Worm (Caenorhabditis elegans) whole organism, young adult: ENCODE data around the gene Y38F1A.2.

Source experiments
- B0019.2 ChIP-seq: fragments of 200-800 bp; sonication (Bioruptor generic); conservative IDR thresholded peaks from 2 replicates; pipeline ENCODE4 v1.3.6; 2022; ENCODE audit warnings: missing genetic modification reagents, missing genetic modification characterization, missing compliant biosample characterization
- B0261.1 ChIP-seq: sonication (generic microtip); optimal IDR thresholded peaks from 2 replicates; lab custom pipeline; 2016; ENCODE audit warnings: mild to moderate bottlenecking, missing genetic modification characterization, moderate library complexity, missing compliant biosample characterization
- C06A6.2 ChIP-seq: fragments of 200-800 bp; sonication (Bioruptor generic); conservative IDR thresholded peaks from 2 replicates; pipeline ENCODE4 v1.3.6; 2022; ENCODE audit warnings: missing genetic modification characterization, missing compliant biosample characterization
- K11D2.4 ChIP-seq: fragments of 200-800 bp; sonication (Bioruptor generic); IDR thresholded peaks from 2 replicates; pipeline ENCODE4 v1.3.6; 2022; ENCODE audit warnings: missing genetic modification reagents, missing genetic modification characterization, missing compliant biosample characterization
- T26A5.8 ChIP-seq: sonication (generic microtip); optimal IDR thresholded peaks from 2 replicates; lab custom pipeline; 2016; ENCODE audit warnings: missing genetic modification characterization, missing compliant biosample characterization
- Y53G8AR.9 ChIP-seq: fragments of 200-800 bp; sonication (Bioruptor generic); conservative IDR thresholded peaks from 2 replicates; pipeline ENCODE4 v1.3.6; 2022; ENCODE audit warnings: missing genetic modification reagents, missing genetic modification characterization, missing compliant biosample characterization
- Y79H2A.3 ChIP-seq: fragments of 200-800 bp; sonication (Bioruptor generic); conservative IDR thresholded peaks from 2 replicates; pipeline ENCODE4 v1.3.6; 2022; ENCODE audit warnings: missing genetic modification reagents, missing genetic modification characterization, missing compliant biosample characterization
- aptf-2 ChIP-seq: fragments of 200-800 bp; sonication (Bioruptor generic); conservative IDR thresholded peaks from 2 replicates; pipeline ENCODE4 v1.3.6; 2022; ENCODE audit warnings: missing genetic modification reagents, missing genetic modification characterization, missing compliant biosample characterization
- aptf-3 ChIP-seq: fragments of 200-800 bp; sonication (Bioruptor generic); IDR thresholded peaks from 2 replicates; pipeline ENCODE4 v1.3.6; 2022; ENCODE audit warnings: missing genetic modification characterization, missing compliant biosample characterization
- attf-3 ChIP-seq: fragments of 200-800 bp; sonication (Bioruptor generic); conservative IDR thresholded peaks from 2 replicates; pipeline ENCODE4 v1.3.6; 2022; ENCODE audit warnings: missing genetic modification reagents, missing genetic modification characterization, missing compliant biosample characterization
- attf-5 ChIP-seq: fragments of 200-800 bp; sonication (Bioruptor generic); optimal IDR thresholded peaks from 2 replicates; lab custom pipeline; 2018; ENCODE audit warnings: mild to moderate bottlenecking, missing genetic modification characterization, missing compliant biosample characterization
- ccch-3 ChIP-seq: fragments of 200-800 bp; sonication (Bioruptor generic); optimal IDR thresholded peaks from 2 replicates; lab custom pipeline; 2018; ENCODE audit warnings: mild to moderate bottlenecking, missing genetic modification characterization, missing compliant biosample characterization
- cebp-1 ChIP-seq, 2 experiments: fragments of 200-800 bp in 1 of 2; sonication (Bioruptor generic) in 1 of 2; sonication (generic microtip) in 1 of 2; IDR thresholded peaks in 1 of 2; optimal IDR thresholded peaks in 1 of 2; 2 replicates each; pipeline versions ENCODE4 v1.3.6 to Lab custom; 2017 to 2022; ENCODE audit warnings: missing compliant biosample characterization in 2 of 2, missing genetic modification characterization in 2 of 2, mild to moderate bottlenecking in 1 of 2, missing genetic modification reagents in 1 of 2, moderate library complexity in 1 of 2
- cebp-2 ChIP-seq: fragments of 200-800 bp; sonication (Bioruptor generic); IDR thresholded peaks from 2 replicates; pipeline ENCODE4 v1.3.6; 2022; ENCODE audit warnings: missing genetic modification characterization, missing compliant biosample characterization
- ceh-100 ChIP-seq: fragments of 200-800 bp; sonication (Bioruptor generic); IDR thresholded peaks from 2 replicates; pipeline ENCODE4 v1.3.6; 2022; ENCODE audit warnings: missing genetic modification reagents, missing genetic modification characterization, missing compliant biosample characterization
- ceh-27 ChIP-seq: fragments of 200-800 bp; sonication (Bioruptor generic); optimal IDR thresholded peaks from 2 replicates; lab custom pipeline; 2018; ENCODE audit warnings: mild to moderate bottlenecking, missing genetic modification characterization, moderate library complexity, missing compliant biosample characterization
- ceh-91 ChIP-seq: fragments of 200-800 bp; sonication (Bioruptor generic); IDR thresholded peaks from 2 replicates; pipeline ENCODE4 v1.3.6; 2022; ENCODE audit warnings: missing genetic modification reagents, missing genetic modification characterization, missing compliant biosample characterization
- dox-1 ChIP-seq: fragments of 200-800 bp; sonication (Bioruptor generic); IDR thresholded peaks from 2 replicates; pipeline ENCODE4 v1.3.6; 2022; ENCODE audit warnings: missing genetic modification reagents, missing genetic modification characterization, missing compliant biosample characterization
- dpff-1 ChIP-seq: sonication (generic microtip); optimal IDR thresholded peaks from 2 replicates; lab custom pipeline; 2017; ENCODE audit warnings: mild to moderate bottlenecking, missing genetic modification characterization, missing compliant biosample characterization
- efl-1 ChIP-seq: fragments of 150-350 bp; optimal IDR thresholded peaks from 2 replicates; lab custom pipeline; 2014; ENCODE audit warnings: missing biosample characterization, missing genetic modification reagents, missing genetic modification characterization
- egl-18 ChIP-seq: fragments of 200-800 bp; sonication (Bioruptor generic); IDR thresholded peaks from 2 replicates; pipeline ENCODE4 v1.3.6; 2022; ENCODE audit warnings: missing genetic modification reagents, missing genetic modification characterization, missing compliant biosample characterization
- egrh-3 ChIP-seq: fragments of 200-800 bp; sonication (Bioruptor generic); IDR thresholded peaks from 2 replicates; pipeline ENCODE4 v1.3.6; 2022; ENCODE audit warnings: missing genetic modification reagents, missing genetic modification characterization, missing compliant biosample characterization
- fkh-3 ChIP-seq: sonication (generic microtip); optimal IDR thresholded peaks from 2 replicates; lab custom pipeline; 2016; ENCODE audit warnings: mild to moderate bottlenecking, missing genetic modification characterization, missing compliant biosample characterization
- him-1 ChIP-seq: sonication (generic microtip); optimal IDR thresholded peaks from 2 replicates; lab custom pipeline; 2016; ENCODE audit warnings: missing genotype, missing genetic modification reagents, missing genetic modification characterization, missing compliant biosample characterization
- hmg-1.2 ChIP-seq: fragments of 200-800 bp; sonication (Bioruptor generic); IDR thresholded peaks from 2 replicates; pipeline ENCODE4 v1.3.6; 2022; ENCODE audit warnings: missing genetic modification reagents, missing genetic modification characterization, missing compliant biosample characterization
- hsf-1 ChIP-seq: fragments of 200-800 bp; sonication (Bioruptor generic); IDR thresholded peaks from 2 replicates; pipeline ENCODE4 v1.3.6; 2022; ENCODE audit warnings: missing genetic modification reagents, missing genetic modification characterization, missing compliant biosample characterization
- let-607 ChIP-seq, 2 experiments: fragments of 200-800 bp in 1 of 2; sonication (Bioruptor generic) in 1 of 2; sonication (generic microtip) in 1 of 2; optimal IDR thresholded peaks; 2 replicates each; lab custom pipeline; 2016 to 2018; ENCODE audit warnings: mild to moderate bottlenecking in 2 of 2, missing compliant biosample characterization in 2 of 2, missing genetic modification characterization in 2 of 2, moderate library complexity in 2 of 2, missing genotype in 1 of 2
- lin-40 ChIP-seq: sonication (generic microtip); optimal IDR thresholded peaks from 2 replicates; lab custom pipeline; 2016; ENCODE audit warnings: missing genetic modification characterization, mild to moderate bottlenecking, missing compliant biosample characterization, missing genotype, missing genetic modification reagents
- lsy-27 ChIP-seq: sonication (generic microtip); optimal IDR thresholded peaks from 2 replicates; lab custom pipeline; 2017; ENCODE audit warnings: missing genetic modification characterization, mild to moderate bottlenecking, missing compliant biosample characterization, antibody characterized with exemption, missing genotype, borderline replicate concordance; ENCODE audit not compliant: insufficient read depth
- madf-10 ChIP-seq: sonication (generic microtip); optimal IDR thresholded peaks from 2 replicates; lab custom pipeline; 2016; ENCODE audit warnings: mild to moderate bottlenecking, missing genetic modification characterization, missing compliant biosample characterization
- madf-3 ChIP-seq: fragments of 200-800 bp; sonication (Bioruptor generic); IDR thresholded peaks from 2 replicates; pipeline ENCODE4 v1.3.6; 2022; ENCODE audit warnings: missing genetic modification reagents, missing genetic modification characterization, missing compliant biosample characterization
- madf-6 ChIP-seq: fragments of 200-800 bp; sonication (Bioruptor generic); IDR thresholded peaks from 2 replicates; pipeline ENCODE4 v1.3.6; 2022; ENCODE audit warnings: missing genetic modification reagents, missing genetic modification characterization, missing compliant biosample characterization
- mcd-1 ChIP-seq: fragments of 200-800 bp; sonication (Bioruptor generic); IDR thresholded peaks from 2 replicates; pipeline ENCODE4 v1.3.6; 2022; ENCODE audit warnings: missing genetic modification reagents, missing genetic modification characterization, missing compliant biosample characterization
- mxl-1 ChIP-seq: sonication (generic microtip); optimal IDR thresholded peaks from 2 replicates; lab custom pipeline; 2016; ENCODE audit warnings: missing genetic modification characterization, missing compliant biosample characterization
- nfyb-1 ChIP-seq: fragments of 200-800 bp; sonication (Bioruptor generic); IDR thresholded peaks from 2 replicates; pipeline ENCODE4 v1.3.6; 2022; ENCODE audit warnings: missing genetic modification reagents, missing genetic modification characterization, missing compliant biosample characterization
- nhr-179 ChIP-seq: sonication (generic microtip); optimal IDR thresholded peaks from 2 replicates; lab custom pipeline; 2016; ENCODE audit warnings: mild to moderate bottlenecking, missing genetic modification characterization, missing compliant biosample characterization
- nhr-80 ChIP-seq: sonication (generic microtip); optimal IDR thresholded peaks from 2 replicates; lab custom pipeline; 2016; ENCODE audit warnings: missing genetic modification characterization, missing compliant biosample characterization
- pha-4 ChIP-seq: fragments of 150-350 bp; sonication (generic microtip); optimal IDR thresholded peaks from 2 replicates; lab custom pipeline; 2014; ENCODE audit warnings: missing biosample characterization, missing genetic modification reagents, missing genetic modification characterization
- repo-1 ChIP-seq: sonication (generic microtip); optimal IDR thresholded peaks from 2 replicates; lab custom pipeline; 2017; ENCODE audit warnings: mild to moderate bottlenecking, missing genetic modification characterization, missing compliant biosample characterization
- sea-2 ChIP-seq: fragments of 200-800 bp; sonication (Bioruptor generic); IDR thresholded peaks from 2 replicates; pipeline ENCODE4 v1.3.6; 2022; ENCODE audit warnings: missing genetic modification characterization, missing compliant biosample characterization
- snpc-1.1 ChIP-seq: sonication (generic microtip); optimal IDR thresholded peaks from 2 replicates; lab custom pipeline; 2017; ENCODE audit warnings: missing genetic modification characterization, mild to moderate bottlenecking, missing compliant biosample characterization, antibody characterized with exemption, moderate library complexity, missing genotype, missing genetic modification reagents; ENCODE audit not compliant: insufficient read depth
- snpc-1.3 ChIP-seq: sonication (generic microtip); optimal IDR thresholded peaks from 2 replicates; lab custom pipeline; 2017; ENCODE audit warnings: missing genetic modification characterization, mild to moderate bottlenecking, missing compliant biosample characterization, antibody characterized with exemption, moderate library complexity, missing genotype, missing genetic modification reagents; ENCODE audit not compliant: insufficient read depth
- sptf-2 ChIP-seq: fragments of 200-800 bp; sonication (Bioruptor generic); optimal IDR thresholded peaks from 2 replicates; lab custom pipeline; 2018; ENCODE audit warnings: mild to moderate bottlenecking, missing genetic modification characterization, missing compliant biosample characterization
- tbx-9 ChIP-seq: sonication (generic microtip); optimal IDR thresholded peaks from 2 replicates; lab custom pipeline; 2016; ENCODE audit warnings: borderline replicate concordance, missing genetic modification characterization, inconsistent platforms, missing compliant biosample characterization
- unc-130 ChIP-seq: sonication (generic microtip); optimal IDR thresholded peaks from 2 replicates; lab custom pipeline; 2016; ENCODE audit warnings: missing genetic modification reagents, missing genetic modification characterization, missing compliant biosample characterization
- xnd-1 ChIP-seq: sonication (generic microtip); optimal IDR thresholded peaks from 2 replicates; lab custom pipeline; 2016; ENCODE audit warnings: missing genotype, missing genetic modification reagents, missing genetic modification characterization, missing compliant biosample characterization
- ztf-18 ChIP-seq: sonication (generic microtip); optimal IDR thresholded peaks from 2 replicates; lab custom pipeline; 2016; ENCODE audit warnings: missing genotype, mild to moderate bottlenecking, missing genetic modification characterization, missing compliant biosample characterization
- ztf-26 ChIP-seq: sonication (generic microtip); optimal IDR thresholded peaks from 2 replicates; lab custom pipeline; 2017; ENCODE audit warnings: missing genetic modification characterization, missing compliant biosample characterization
- ztf-3 ChIP-seq: fragments of 200-800 bp; sonication (Bioruptor generic); optimal IDR thresholded peaks from 2 replicates; lab custom pipeline; 2018; ENCODE audit warnings: mild to moderate bottlenecking, missing genetic modification characterization, missing compliant biosample characterization

The Y38F1A.2 gene

DNA sequence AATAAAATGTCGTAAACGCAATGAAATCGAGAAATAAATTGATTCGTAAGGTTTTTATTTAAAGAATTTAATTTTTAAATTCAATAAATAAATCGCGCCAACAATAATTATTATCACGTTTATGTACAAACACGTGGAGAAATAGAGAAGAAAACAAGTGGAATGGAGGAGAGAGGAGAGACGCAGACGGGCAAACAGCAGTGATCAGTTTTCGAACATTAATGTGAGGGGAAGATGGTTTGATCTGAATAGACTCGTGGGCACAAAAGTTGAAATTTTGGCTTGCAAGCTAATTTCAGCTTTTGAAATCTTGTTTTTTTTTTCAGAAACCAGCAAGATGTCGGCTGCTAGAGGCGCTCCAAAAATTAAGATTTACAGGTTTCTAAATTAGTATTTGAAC lies 41.5 kb downstream of the Y38F1A.2 start, which contains the start of gene hphd-1 (continued):
- TF ChIP-seq nhr-179 (tag; lab: Kevin White, UChicago) (no peak), cebp-2 (GFP tag; lab: Robert Waterston, UW) (no peak), K11D2.4 (GFP tag; lab: Robert Waterston, UW) (no peak), B0261.1 (no peak), repo-1 (tag; lab: Kevin White, UChicago) (no peak), B0019.2 (GFP tag; lab: Robert Waterston, UW) (no peak), efl-1 (GFP tag; lab: Kevin White, UChicago) (no peak), let-607 (tag; optimal IDR thresholded peaks at IDR 0.05; lab: Kevin White, UChicago) (peak in 1 of 2 experiments; percentile 65), ceh-100 (GFP tag; lab: Robert Waterston, UW) (no peak), aptf-3 (GFP tag; lab: Robert Waterston, UW) (no peak), ccch-3 (no peak), aptf-2 (GFP tag; lab: Robert Waterston, UW) (no peak), snpc-1.1 (tag; lab: Kevin White, UChicago) (peak; percentile 13), ztf-26 (no peak), Y53G8AR.9 (GFP tag; lab: Robert Waterston, UW) (0 out of 2 replicates have a peak, but pooled peaks have one; percentile 33), ztf-18 (tag; lab: Kevin White, UChicago) (no peak), madf-6 (no peak), him-1 (no peak), lsy-27 (tag; lab: Kevin White, UChicago) (no peak), sptf-2 (GFP tag; lab: Kevin White, UChicago) (no peak), madf-3 (no peak), nfyb-1 (GFP tag; lab: Robert Waterston, UW) (no peak), dox-1 (GFP tag; lab: Robert Waterston, UW) (no peak), madf-10 (tag; lab: Kevin White, UChicago) (no peak), lin-40 (tag; lab: Kevin White, UChicago) (peak; percentile 37), cebp-1 (GFP tag; IDR thresholded peaks at IDR 0.05; lab: Robert Waterston, UW) (no peak), cebp-1 (tag; optimal IDR thresholded peaks at IDR 0.05; lab: Kevin White, UChicago) (peak; percentile 37), pha-4 (no peak), egrh-3 (GFP tag; lab: Robert Waterston, UW) (no peak), ceh-91 (no peak), mxl-1 (tag; lab: Kevin White, UChicago) (no peak), tbx-9 (tag; lab: Kevin White, UChicago) (no peak), dpff-1 (tag; lab: Kevin White, UChicago) (no peak), hsf-1 (GFP tag; lab: Robert Waterston, UW) (no peak), snpc-1.3 (tag; lab: Kevin White, UChicago) (no peak), ceh-27 (GFP tag; lab: Kevin White, UChicago) (no peak), mcd-1 (GFP tag; lab: Robert Waterston, UW) (no peak), T26A5.8 (tag; lab: Kevin White, UChicago) (no peak), attf-5 (GFP tag; lab: Kevin White, UChicago) (peak; percentile 49), ztf-3 (GFP tag; lab: Kevin White, UChicago) (no peak), xnd-1 (tag; lab: Kevin White, UChicago) (no peak), sea-2 (GFP tag; lab: Robert Waterston, UW) (no peak), attf-3 (GFP tag; lab: Robert Waterston, UW) (no peak), hmg-1.2 (peak; percentile 77), nhr-80 (tag; lab: Kevin White, UChicago) (peak; percentile 69), fkh-3 (tag; lab: Kevin White, UChicago) (no peak), Y79H2A.3 (GFP tag; lab: Robert Waterston, UW) (no peak), C06A6.2 (GFP tag; lab: Robert Waterston, UW) (no peak), unc-130 (GFP tag; lab: Kevin White, UChicago) (no peak), egl-18 (GFP tag; lab: Robert Waterston, UW) (no peak)
